Worm (Caenorhabditis elegans): Measurements from ENCODE around the gene F56H9.8.

- TF ChIP-seq him-1 (tag; optimal IDR thresholded peaks at IDR 0.05) (no peak), dao-5 (tag; optimal IDR thresholded peaks at IDR 0.05) (no peak), W03F9.2 (tag; optimal IDR thresholded peaks at IDR 0.05) (no peak)
These were observed 9.9 kb upstream of the F56H9.8 start for ce11 chrV:12634746-12635145.
